ENCODE assay signal across 5 worm cellular contexts in genomic region chrV:9391959-9392358, ce11.
A peak's percentile ranks its signal among the peaks of the same experiment; 100 is the strongest.
TF ChIP-seq lines count a peak whose summit lies in the region.

No protein-coding gene starts in this region.

TF ChIP-seq in whole organism, L1 larva, 84 proteins besides CTCF, POLR2A, EP300 and RAD21 (continues in another document):
- TF ChIP-seq efl-1 (optimal IDR thresholded peaks at IDR 0.05; lab: Kevin White, UChicago), result peak in 1 of 2 experiments; percentile 25
- TF ChIP-seq efl-1 (GFP tag; optimal IDR thresholded peaks at IDR 0.05 in 1 of 2; lab: Kevin White, UChicago), result no peak
- no peak for TF ChIP-seq lin-15B (tag; optimal IDR thresholded peaks at IDR 0.05; lab: Kevin White, UChicago)
- TF ChIP-seq grh-1 (GFP tag; IDR thresholded peaks at IDR 0.05; lab: Robert Waterston, UW), result 0 out of 2 replicates have a peak, but pooled peaks have one; percentile 15
- TF ChIP-seq C04F5.9 (tag; optimal IDR thresholded peaks at IDR 0.05; lab: Kevin White, UChicago), result no peak
- no peak for TF ChIP-seq blmp-1 (tag; optimal IDR thresholded peaks at IDR 0.05; lab: Kevin White, UChicago)
- TF ChIP-seq egl-27 (tag; optimal IDR thresholded peaks at IDR 0.05; lab: Kevin White, UChicago), result no peak
- TF ChIP-seq ces-1 (GFP tag; optimal IDR thresholded peaks at IDR 0.05; lab: Kevin White, UChicago), result no peak
- no peak for TF ChIP-seq ceh-63 (GFP tag; optimal IDR thresholded peaks at IDR 0.05; lab: Kevin White, UChicago)
- peak; percentile 97 for TF ChIP-seq snpc-4 (tag; optimal IDR thresholded peaks at IDR 0.05; lab: Kevin White, UChicago)
- peak; percentile 20 for TF ChIP-seq lin-14 (GFP tag; optimal IDR thresholded peaks at IDR 0.05; lab: Kevin White, UChicago)
- TF ChIP-seq nhr-85 (tag; lab: Kevin White, UChicago), result peak; percentile 9
- TF ChIP-seq ama-1 (optimal IDR thresholded peaks at IDR 0.05; lab: Kevin White, UChicago), result no peak
- no peak for TF ChIP-seq hlh-4 (tag; optimal IDR thresholded peaks at IDR 0.05; lab: Kevin White, UChicago)
- TF ChIP-seq nhr-12 (tag; optimal IDR thresholded peaks at IDR 0.05; lab: Kevin White, UChicago), result no peak
- peak; percentile 22 for TF ChIP-seq snu-23 (GFP tag; optimal IDR thresholded peaks at IDR 0.05; lab: Kevin White, UChicago)
- TF ChIP-seq nhr-19 (GFP tag; conservative IDR thresholded peaks at IDR 0.05; lab: Robert Waterston, UW), result peak; percentile 36; the same call in 1 of the 2 replicates
- TF ChIP-seq nhr-84 (tag; optimal IDR thresholded peaks at IDR 0.05; lab: Kevin White, UChicago), result no peak
- peak; percentile 47 for TF ChIP-seq rnt-1 (tag; optimal IDR thresholded peaks at IDR 0.05; lab: Kevin White, UChicago)

TF ChIP-seq in whole organism, L2 larva, 48 proteins besides CTCF, POLR2A, EP300 and RAD21:
- TF ChIP-seq R02D3.7 (tag; optimal IDR thresholded peaks at IDR 0.05; lab: Kevin White, UChicago) (no peak), nhr-10 (tag; optimal IDR thresholded peaks at IDR 0.05; lab: Kevin White, UChicago) (no peak), snpc-4 (tag; optimal IDR thresholded peaks at IDR 0.05; lab: Kevin White, UChicago) (peak; percentile 95), dmd-4 (tag; optimal IDR thresholded peaks at IDR 0.05; lab: Kevin White, UChicago) (no peak), skn-1 (tag; optimal IDR thresholded peaks at IDR 0.05; lab: Kevin White, UChicago) (no peak)
TF ChIP-seq in whole organism, L2 larva: peak in this region for 1.

TF ChIP-seq in whole organism, L3 larva, 47 proteins besides CTCF, POLR2A, EP300 and RAD21:
- TF ChIP-seq mdl-1 (tag; optimal IDR thresholded peaks at IDR 0.05; lab: Kevin White, UChicago), result no peak
- no peak for TF ChIP-seq nhr-12 (tag; optimal IDR thresholded peaks at IDR 0.05; lab: Kevin White, UChicago)
- TF ChIP-seq snpc-4 (tag; optimal IDR thresholded peaks at IDR 0.05; lab: Kevin White, UChicago), result peak; percentile 91
- peak; percentile 5 for TF ChIP-seq nfya-1 (tag; optimal IDR thresholded peaks at IDR 0.05; lab: Kevin White, UChicago; ENCODE audit: insufficient read depth)
- no peak for TF ChIP-seq jun-1 (tag; optimal IDR thresholded peaks at IDR 0.05; lab: Kevin White, UChicago)

TF ChIP-seq in whole organism, L4 larva, 104 proteins besides CTCF, POLR2A, EP300 and RAD21:
- TF ChIP-seq pqm-1 (tag; optimal IDR thresholded peaks at IDR 0.05; lab: Kevin White, UChicago) (no peak), snpc-4 (tag; optimal IDR thresholded peaks at IDR 0.05; lab: Kevin White, UChicago) (peak; percentile 78)

TF ChIP-seq in whole organism, young adult, 124 proteins besides CTCF, POLR2A, EP300 and RAD21:
- TF ChIP-seq bed-2 (GFP tag; IDR thresholded peaks at IDR 0.05; lab: Robert Waterston, UW) (no peak), xnd-1 (tag; optimal IDR thresholded peaks at IDR 0.05; lab: Kevin White, UChicago) (no peak), snpc-4 (GFP tag; optimal IDR thresholded peaks at IDR 0.05; lab: Kevin White, UChicago) (peak; percentile 63), snpc-4 (tag; optimal IDR thresholded peaks at IDR 0.05; lab: Kevin White, UChicago) (peak; percentile 71 to 94 (median 87)), madf-3 (GFP tag; IDR thresholded peaks at IDR 0.05; lab: Robert Waterston, UW) (no peak), bed-1 (GFP tag; IDR thresholded peaks at IDR 0.05; lab: Robert Waterston, UW) (no peak), unc-62 (GFP tag; optimal IDR thresholded peaks at IDR 0.05; lab: Kevin White, UChicago) (no peak), hmg-20 (GFP tag; IDR thresholded peaks at IDR 0.05; lab: Robert Waterston, UW) (no peak), hmg-1.2 (GFP tag; IDR thresholded peaks at IDR 0.05; lab: Robert Waterston, UW) (peak; percentile 83), K12H6.12 (tag; optimal IDR thresholded peaks at IDR 0.05; lab: Kevin White, UChicago) (no peak), Y53F4B.3 (GFP tag; IDR thresholded peaks at IDR 0.05; lab: Robert Waterston, UW) (no peak), egl-44 (GFP tag; IDR thresholded peaks at IDR 0.05; lab: Robert Waterston, UW) (no peak), F52B5.7 (tag; optimal IDR thresholded peaks at IDR 0.05; lab: Kevin White, UChicago) (no peak), Y67H2A.10 (GFP tag; conservative IDR thresholded peaks at IDR 0.05; lab: Robert Waterston, UW) (no peak), Y95B8A.8 (GFP tag; IDR thresholded peaks at IDR 0.05; lab: Robert Waterston, UW) (no peak), F37B4.10 (GFP tag; IDR thresholded peaks at IDR 0.05; lab: Robert Waterston, UW) (no peak), mcd-1 (GFP tag; IDR thresholded peaks at IDR 0.05; lab: Robert Waterston, UW) (no peak), nhr-179 (tag; optimal IDR thresholded peaks at IDR 0.05; lab: Kevin White, UChicago) (no peak), snpc-1.1 (tag; optimal IDR thresholded peaks at IDR 0.05; lab: Kevin White, UChicago; ENCODE audit: insufficient read depth) (peak; percentile 86)
